Fruit fly (Drosophila melanogaster) whole organism, adult: ENCODE results near the gene mil.

Experiments used
- CG11617 ChIP-seq: fragments of 200-800 bp; sonication (Bioruptor generic); optimal IDR thresholded peaks from 2 replicates; lab custom pipeline; 2017; ENCODE audit warnings: mild to moderate bottlenecking, missing biosample characterization, missing genetic modification reagents, missing genetic modification characterization
- CG12768 ChIP-seq: fragments of 200-800 bp; sonication (Bioruptor generic); optimal IDR thresholded peaks from 2 replicates; lab custom pipeline; 2017; ENCODE audit warnings: missing biosample characterization, missing genetic modification characterization, mild to moderate bottlenecking, moderate library complexity, missing genetic modification reagents
- CG14711 ChIP-seq: fragments of 200-800 bp; sonication (Bioruptor generic); optimal IDR thresholded peaks from 2 replicates; lab custom pipeline; 2018; ENCODE audit warnings: missing biosample characterization, mild to moderate bottlenecking, missing genetic modification characterization, moderate library complexity
- CG1620 ChIP-seq: fragments of 200-800 bp; sonication (Bioruptor generic); optimal IDR thresholded peaks from 2 replicates; lab custom pipeline; 2016; ENCODE audit warnings: missing biosample characterization, missing genetic modification characterization
- CG33017 ChIP-seq: fragments of 200-800 bp; sonication (Bioruptor generic); optimal IDR thresholded peaks from 2 replicates; lab custom pipeline; 2018; ENCODE audit warnings: missing biosample characterization, mild to moderate bottlenecking, missing genetic modification characterization, moderate library complexity
- CG5204 ChIP-seq: fragments of 200-800 bp; sonication (Bioruptor generic); optimal IDR thresholded peaks from 2 replicates; lab custom pipeline; 2016; ENCODE audit warnings: missing biosample characterization, missing genetic modification characterization
- CG7045 ChIP-seq: fragments of 200-800 bp; sonication (Bioruptor generic); optimal IDR thresholded peaks from 2 replicates; lab custom pipeline; 2017; ENCODE audit warnings: missing biosample characterization, mild to moderate bottlenecking, missing genetic modification characterization
- CG7101 ChIP-seq: fragments of 200-800 bp; sonication (Bioruptor generic); optimal IDR thresholded peaks from 2 replicates; lab custom pipeline; 2018; ENCODE audit warnings: missing biosample characterization, mild to moderate bottlenecking, missing genetic modification characterization, moderate library complexity
- Clk ChIP-seq: fragments of 200-800 bp; sonication (Bioruptor generic); optimal IDR thresholded peaks from 2 replicates; lab custom pipeline; 2017; ENCODE audit warnings: missing biosample characterization, missing genetic modification characterization
- Crg-1 ChIP-seq: fragments of 200-800 bp; sonication (Bioruptor generic); optimal IDR thresholded peaks from 2 replicates; lab custom pipeline; 2016; ENCODE audit warnings: missing biosample characterization, missing genetic modification characterization
- Hr96 ChIP-seq: fragments of 200-800 bp; sonication (Bioruptor generic); optimal IDR thresholded peaks from 2 replicates; lab custom pipeline; 2016; ENCODE audit warnings: missing biosample characterization, missing genetic modification characterization
- Mnt ChIP-seq: fragments of 200-800 bp; sonication (Bioruptor generic); optimal IDR thresholded peaks from 2 replicates; lab custom pipeline; 2016; ENCODE audit warnings: missing biosample characterization, mild to moderate bottlenecking, missing genetic modification characterization
- bab1 ChIP-seq: fragments of 200-800 bp; sonication (Bioruptor generic); optimal IDR thresholded peaks from 3 replicates; lab custom pipeline; 2019; ENCODE audit warnings: missing biosample characterization, mild to moderate bottlenecking, missing genetic modification characterization, moderate library complexity
- cic ChIP-seq: fragments of 200-800 bp; sonication (Bioruptor generic); optimal IDR thresholded peaks from 2 replicates; lab custom pipeline; 2017; ENCODE audit warnings: missing biosample characterization, mild to moderate bottlenecking, missing genetic modification characterization, moderate library complexity
- cnc ChIP-seq, 2 experiments: fragments of >200 bp; optimal IDR thresholded peaks; 2 replicates each; lab custom pipeline; 2017
- kay ChIP-seq: fragments of 200-800 bp; sonication (Bioruptor generic); peaks from one replicate; lab custom pipeline; 2016; ENCODE audit warnings: missing biosample characterization, missing genetic modification characterization, borderline replicate concordance
- ovo ChIP-seq: fragments of 200-800 bp; sonication (Bioruptor generic); optimal IDR thresholded peaks from 2 replicates; lab custom pipeline; 2016; ENCODE audit warnings: missing biosample characterization, missing genetic modification characterization
- pad ChIP-seq: fragments of 200-800 bp; sonication (Bioruptor generic); optimal IDR thresholded peaks from 3 replicates; lab custom pipeline; 2017; ENCODE audit warnings: missing biosample characterization, missing genetic modification characterization, mild to moderate bottlenecking, moderate library complexity, missing genetic modification reagents
- tj ChIP-seq: fragments of 200-800 bp; sonication (Bioruptor generic); optimal IDR thresholded peaks from 3 replicates; lab custom pipeline; 2017; ENCODE audit warnings: missing biosample characterization, mild to moderate bottlenecking, missing genetic modification characterization, moderate library complexity
- toe ChIP-seq: fragments of 200-800 bp; sonication (Bioruptor generic); optimal IDR thresholded peaks from 2 replicates; lab custom pipeline; 2016; ENCODE audit warnings: missing biosample characterization, missing genetic modification characterization

The mil gene

dm6 chr3R:27920883-27921282 lies 8.6 kb downstream of the mil start, which contains the start of gene CG12259:
CG12259 (minus strand) TSS chr3R:27921089.
- no peak for TF ChIP-seq CG5204 (GFP tag; lab: Kevin White, UChicago)
- TF ChIP-seq Crg-1 (GFP tag; lab: Kevin White, UChicago) = no peak
- TF ChIP-seq cic = no peak
- no peak for TF ChIP-seq ovo (GFP tag; lab: Kevin White, UChicago)
- TF ChIP-seq CG12768 (GFP tag; lab: Kevin White, UChicago) = no peak
- TF ChIP-seq cnc (optimal IDR thresholded peaks at IDR 0.05; lab: Kevin White, UChicago) = no peak
- TF ChIP-seq CG11617 (GFP tag; lab: Kevin White, UChicago) = no peak
- no peak for TF ChIP-seq CG1620 (GFP tag; lab: Kevin White, UChicago)
- no peak for TF ChIP-seq Clk (GFP tag; lab: Kevin White, UChicago)
- TF ChIP-seq Hr96 = no peak
- TF ChIP-seq CG7101 (tag; lab: Kevin White, UChicago) = no peak
- TF ChIP-seq tj (GFP tag; lab: Kevin White, UChicago) = no peak
- no peak for TF ChIP-seq Mnt (GFP tag; lab: Kevin White, UChicago)
- no peak for TF ChIP-seq kay (GFP tag; lab: Kevin White, UChicago)
- no peak for TF ChIP-seq CG33017 (tag; lab: Kevin White, UChicago)
- no peak for TF ChIP-seq bab1 (GFP tag; lab: Kevin White, UChicago)
- TF ChIP-seq pad (GFP tag; lab: Kevin White, UChicago) = no peak

- no peak for TF ChIP-seq Clk (GFP tag; lab: Kevin White, UChicago)
- TF ChIP-seq cic = no peak
- no peak for TF ChIP-seq tj (GFP tag; lab: Kevin White, UChicago)
- no peak for TF ChIP-seq CG7045 (GFP tag; lab: Kevin White, UChicago)
- no peak for TF ChIP-seq Hr96
- TF ChIP-seq pad (GFP tag; lab: Kevin White, UChicago) = no peak
- TF ChIP-seq cnc (optimal IDR thresholded peaks at IDR 0.05; lab: Kevin White, UChicago) = no peak
- TF ChIP-seq CG12768 (GFP tag; lab: Kevin White, UChicago) = no peak
- no peak for TF ChIP-seq CG11617 (GFP tag; lab: Kevin White, UChicago)
- no peak for TF ChIP-seq Mnt (GFP tag; lab: Kevin White, UChicago)
- no peak for TF ChIP-seq toe (GFP tag; lab: Kevin White, UChicago)
- TF ChIP-seq CG7101 (tag; lab: Kevin White, UChicago) = no peak
- TF ChIP-seq Crg-1 (GFP tag; lab: Kevin White, UChicago) = no peak
- TF ChIP-seq CG14711 (tag; lab: Kevin White, UChicago) = no peak
- TF ChIP-seq ovo (GFP tag; lab: Kevin White, UChicago) = no peak
- no peak for TF ChIP-seq CG5204 (GFP tag; lab: Kevin White, UChicago)
- TF ChIP-seq CG33017 (tag; lab: Kevin White, UChicago) = no peak
- TF ChIP-seq CG1620 (GFP tag; lab: Kevin White, UChicago) = no peak
Measured at dm6 chr3R:27921982-27922672, 9.9 kb downstream of the mil start, which contains the start of gene BCAS2. BCAS2 (minus strand) TSS chr3R:27922356.

dm6 chr3R:27922673-27923175 lies 10.5 kb downstream of the mil start, which contains the start of gene RpL4:
RpL4 (plus strand) TSS chr3R:27922821.
- TF ChIP-seq Clk (GFP tag; lab: Kevin White, UChicago) = peak; percentile 46
- peak; percentile 85 for TF ChIP-seq CG12768 (GFP tag; lab: Kevin White, UChicago)
- TF ChIP-seq bab1 (GFP tag; lab: Kevin White, UChicago) = peak; percentile 64
- TF ChIP-seq CG7045 (GFP tag; lab: Kevin White, UChicago) = peak; percentile 89
- no peak for TF ChIP-seq kay (GFP tag; lab: Kevin White, UChicago)
- TF ChIP-seq CG5204 (GFP tag; lab: Kevin White, UChicago) = peak; percentile 84
- TF ChIP-seq pad (GFP tag; lab: Kevin White, UChicago) = peak; percentile 75
- peak; percentile 59 for TF ChIP-seq CG14711 (tag; lab: Kevin White, UChicago)
- peak; percentile 92 for TF ChIP-seq CG7101 (tag; lab: Kevin White, UChicago)
- TF ChIP-seq CG33017 (tag; lab: Kevin White, UChicago) = peak; percentile 84
- TF ChIP-seq tj (GFP tag; lab: Kevin White, UChicago) = peak; percentile 80
- TF ChIP-seq toe (GFP tag; lab: Kevin White, UChicago) = peak; percentile 82
- TF ChIP-seq CG11617 (GFP tag; lab: Kevin White, UChicago) = peak; percentile 95
- TF ChIP-seq Crg-1 (GFP tag; lab: Kevin White, UChicago) = peak; percentile 92
- peak; percentile 93 for TF ChIP-seq Mnt (GFP tag; lab: Kevin White, UChicago)
- TF ChIP-seq ovo (GFP tag; lab: Kevin White, UChicago) = peak; percentile 83
- TF ChIP-seq Hr96 = peak; percentile 91
- TF ChIP-seq CG1620 (GFP tag; lab: Kevin White, UChicago) = peak; percentile 91
- no peak for TF ChIP-seq cnc (optimal IDR thresholded peaks at IDR 0.05; lab: Kevin White, UChicago)
- peak; percentile 72 for TF ChIP-seq cic

- TF ChIP-seq bab1 (GFP tag; lab: Kevin White, UChicago) (peak; percentile 45), Mnt (GFP tag; lab: Kevin White, UChicago) (peak; percentile 75), Hr96 (peak; percentile 11), Clk (GFP tag; lab: Kevin White, UChicago) (peak; percentile 43), cic (peak; percentile 73), kay (GFP tag; lab: Kevin White, UChicago) (peak; percentile 87), CG12768 (GFP tag; lab: Kevin White, UChicago) (peak; percentile 45), CG7101 (tag; lab: Kevin White, UChicago) (no peak), toe (GFP tag; lab: Kevin White, UChicago) (peak; percentile 76), CG33017 (tag; lab: Kevin White, UChicago) (no peak), CG14711 (tag; lab: Kevin White, UChicago) (peak; percentile 33), CG1620 (GFP tag; lab: Kevin White, UChicago) (no peak), CG11617 (GFP tag; lab: Kevin White, UChicago) (peak; percentile 61), CG7045 (GFP tag; lab: Kevin White, UChicago) (peak; percentile 14), Crg-1 (GFP tag; lab: Kevin White, UChicago) (peak; percentile 40), cnc (optimal IDR thresholded peaks at IDR 0.05; lab: Kevin White, UChicago) (no peak), ovo (GFP tag; lab: Kevin White, UChicago) (no peak), tj (GFP tag; lab: Kevin White, UChicago) (peak; percentile 16), pad (GFP tag; lab: Kevin White, UChicago) (peak; percentile 23), CG5204 (GFP tag; lab: Kevin White, UChicago) (peak; percentile 48)
Measured at dm6 chr3R:27925000-27925970, 13.0 kb downstream of the mil start, which contains the start of gene mino. mino (plus strand) TSS chr3R:27925191.
